Fruit fly (Drosophila melanogaster) whole organism, embryonic: ENCODE data around the gene wls.

Experiments used
- CG15601 ChIP-seq: fragments of 200-800 bp; sonication (Bioruptor generic); optimal IDR thresholded peaks from 3 replicates; lab custom pipeline; 2019; ENCODE audit warnings: missing biosample characterization, mild to moderate bottlenecking, missing genetic modification characterization, moderate library complexity
- CG1602 ChIP-seq: fragments of 200-800 bp; sonication (Bioruptor generic); optimal IDR thresholded peaks from 3 replicates; lab custom pipeline; 2016; ENCODE audit warnings: missing biosample characterization, missing genetic modification characterization
- CG2889 ChIP-seq: fragments of 200-800 bp; sonication (Bioruptor generic); IDR thresholded peaks from 3 replicates; pipeline ENCODE4 v1.3.6; 2022; ENCODE audit warnings: missing biosample characterization, missing genetic modification characterization
- CG6854 ChIP-seq: fragments of 200-800 bp; sonication (Bioruptor generic); optimal IDR thresholded peaks from 3 replicates; lab custom pipeline; 2017; ENCODE audit warnings: missing biosample characterization, mild to moderate bottlenecking, missing genetic modification characterization
- TFAM ChIP-seq: fragments of 200-800 bp; sonication (Bioruptor generic); optimal IDR thresholded peaks from 2 replicates; lab custom pipeline; 2017; ENCODE audit warnings: missing biosample characterization, missing genetic modification characterization, inconsistent platforms
- zen2 ChIP-seq: fragments of 200-800 bp; sonication (Bioruptor generic); IDR thresholded peaks from 3 replicates; pipeline ENCODE4 v1.3.6; 2022; ENCODE audit warnings: missing biosample characterization, missing genetic modification characterization; ENCODE audit not compliant: partially characterized antibody

dm6 chr3L:11155380-11155779, 14.0 kb downstream of the wls start:
- no peak for TF ChIP-seq zen2 (GFP tag; lab: Robert Waterston, UW)
- TF ChIP-seq CG1602 (GFP tag; lab: Kevin White, UChicago) = no peak
- TF ChIP-seq TFAM = no peak
- no peak for TF ChIP-seq CG15601
- TF ChIP-seq CG2889 = no peak
- TF ChIP-seq CG6854 (GFP tag; lab: Kevin White, UChicago) = no peak
